Worm (Caenorhabditis elegans) whole organism, L2 larva: ENCODE measurements around the gene R08F11.1.

ENCODE experiments used
- C34F6.9 ChIP-seq: fragments of 150-350 bp; optimal IDR thresholded peaks from 2 replicates; lab custom pipeline; 2014; ENCODE audit warnings: missing biosample characterization, missing genetic modification characterization
- F13H6.1 ChIP-seq: sonication (generic microtip); optimal IDR thresholded peaks from 2 replicates; lab custom pipeline; 2016; ENCODE audit warnings: missing genetic modification characterization, missing compliant biosample characterization
- R02D3.7 ChIP-seq: fragments of 150-350 bp; optimal IDR thresholded peaks from 2 replicates; lab custom pipeline; 2014; ENCODE audit warnings: missing biosample characterization, missing genetic modification characterization
- Y55F3AM.14 ChIP-seq: fragments of 200-800 bp; sonication (Bioruptor generic); optimal IDR thresholded peaks from 2 replicates; lab custom pipeline; 2018; ENCODE audit warnings: mild to moderate bottlenecking, missing genetic modification characterization, missing compliant biosample characterization
- ZK546.5 ChIP-seq: sonication (generic microtip); optimal IDR thresholded peaks from 2 replicates; lab custom pipeline; 2017; ENCODE audit warnings: missing biosample characterization, missing genetic modification characterization
- aly-2 ChIP-seq: fragments of 150-350 bp; optimal IDR thresholded peaks from 2 replicates; lab custom pipeline; 2014; ENCODE audit warnings: missing biosample characterization, missing genetic modification characterization
- ama-1 ChIP-seq: fragments of 150-350 bp; optimal IDR thresholded peaks from 2 replicates; lab custom pipeline; 2018; ENCODE audit warnings: inconsistent platforms
- blmp-1 ChIP-seq: sonication (generic microtip); optimal IDR thresholded peaks from 2 replicates; lab custom pipeline; 2017; ENCODE audit warnings: missing genetic modification characterization, mild to moderate bottlenecking, missing compliant biosample characterization, antibody characterized with exemption, moderate library complexity; ENCODE audit not compliant: insufficient read depth
- ceh-16 ChIP-seq: fragments of 150-350 bp; optimal IDR thresholded peaks from 2 replicates; lab custom pipeline; 2014; ENCODE audit warnings: missing biosample characterization, missing genetic modification characterization
- ceh-82 ChIP-seq: fragments of 150-350 bp; optimal IDR thresholded peaks from 2 replicates; lab custom pipeline; 2014; ENCODE audit warnings: missing biosample characterization, missing genetic modification characterization
- crh-2 ChIP-seq: sonication (generic microtip); optimal IDR thresholded peaks from 2 replicates; lab custom pipeline; 2017; ENCODE audit warnings: missing biosample characterization, missing genetic modification characterization
- dmd-4 ChIP-seq: sonication (generic microtip); optimal IDR thresholded peaks from 2 replicates; lab custom pipeline; 2017; ENCODE audit warnings: missing biosample characterization, missing genetic modification characterization
- egl-27 ChIP-seq: sonication (generic microtip); optimal IDR thresholded peaks from 3 replicates; lab custom pipeline; 2017; ENCODE audit warnings: missing biosample characterization, missing genetic modification reagents, missing genetic modification characterization
- elt-1 ChIP-seq: fragments of 150-350 bp; optimal IDR thresholded peaks from 2 replicates; lab custom pipeline; 2014; ENCODE audit warnings: missing biosample characterization, missing genetic modification characterization
- elt-3 ChIP-seq: sonication (generic microtip); optimal IDR thresholded peaks from 2 replicates; lab custom pipeline; 2017; ENCODE audit warnings: missing biosample characterization, missing genetic modification characterization
- fos-1 ChIP-seq: fragments of 150-350 bp; optimal IDR thresholded peaks from 2 replicates; lab custom pipeline; 2014; ENCODE audit warnings: missing biosample characterization, missing genetic modification characterization
- gmeb-1 ChIP-seq: fragments of 150-350 bp; optimal IDR thresholded peaks from 2 replicates; lab custom pipeline; 2014; ENCODE audit warnings: missing biosample characterization, missing genetic modification characterization
- lin-11 ChIP-seq: fragments of 150-350 bp; sonication (generic microtip); optimal IDR thresholded peaks from 2 replicates; lab custom pipeline; 2014; ENCODE audit warnings: missing biosample characterization, missing genetic modification characterization, inconsistent platforms, mixed read lengths
- lin-13 ChIP-seq: fragments of 150-350 bp; optimal IDR thresholded peaks from 2 replicates; lab custom pipeline; 2014; ENCODE audit warnings: missing biosample characterization, missing genetic modification reagents, missing genetic modification characterization
- lin-39 ChIP-seq: fragments of 150-350 bp; optimal IDR thresholded peaks from 2 replicates; lab custom pipeline; 2014; ENCODE audit warnings: missing biosample characterization, missing genetic modification reagents, missing genetic modification characterization
- lsy-2 ChIP-seq, 2 experiments: fragments of 150-350 bp in 1 of 2; sonication (generic microtip) in 1 of 2; optimal IDR thresholded peaks; 2 replicates each; lab custom pipeline; 2014 to 2017; ENCODE audit warnings: missing biosample characterization in 2 of 2, missing genetic modification characterization in 2 of 2
- mab-5 ChIP-seq: fragments of 150-350 bp; optimal IDR thresholded peaks from 2 replicates; lab custom pipeline; 2014; ENCODE audit warnings: missing biosample characterization, missing genetic modification characterization
- mbf-1 ChIP-seq: sonication (generic microtip); optimal IDR thresholded peaks from 2 replicates; lab custom pipeline; 2017; ENCODE audit warnings: missing biosample characterization, missing genetic modification characterization
- mdl-1 ChIP-seq, 2 experiments: fragments of 150-350 bp in 1 of 2; sonication (generic microtip) in 1 of 2; optimal IDR thresholded peaks; 2 replicates each; lab custom pipeline; 2017; ENCODE audit warnings: missing biosample characterization in 2 of 2, missing genetic modification characterization in 2 of 2
- nhr-10 ChIP-seq: sonication (generic microtip); optimal IDR thresholded peaks from 2 replicates; lab custom pipeline; 2017; ENCODE audit warnings: missing biosample characterization, missing genetic modification characterization
- nhr-11 ChIP-seq: fragments of 150-350 bp; optimal IDR thresholded peaks from 2 replicates; lab custom pipeline; 2014; ENCODE audit warnings: missing biosample characterization, missing genetic modification characterization
- nhr-12 ChIP-seq: fragments of 150-350 bp; optimal IDR thresholded peaks from 2 replicates; lab custom pipeline; 2014; ENCODE audit warnings: missing biosample characterization, missing genetic modification characterization
- nhr-129 ChIP-seq: fragments of 150-350 bp; optimal IDR thresholded peaks from 2 replicates; lab custom pipeline; 2014; ENCODE audit warnings: missing biosample characterization, missing genetic modification characterization
- nhr-21 ChIP-seq: fragments of 150-350 bp; optimal IDR thresholded peaks from 2 replicates; lab custom pipeline; 2014; ENCODE audit warnings: missing biosample characterization, missing genetic modification characterization
- nhr-23 ChIP-seq: fragments of 150-350 bp; optimal IDR thresholded peaks from 2 replicates; lab custom pipeline; 2014; ENCODE audit warnings: missing biosample characterization, missing genetic modification reagents, missing genetic modification characterization
- nhr-237 ChIP-seq: fragments of 150-350 bp; optimal IDR thresholded peaks from 2 replicates; lab custom pipeline; 2014; ENCODE audit warnings: missing biosample characterization, missing genetic modification characterization
- nhr-25 ChIP-seq: fragments of 150-350 bp; sonication (generic microtip); optimal IDR thresholded peaks from 3 replicates; lab custom pipeline; 2014; ENCODE audit warnings: missing biosample characterization, missing genetic modification characterization
- nhr-6 ChIP-seq: fragments of 150-350 bp; optimal IDR thresholded peaks from 2 replicates; lab custom pipeline; 2014; ENCODE audit warnings: missing biosample characterization, missing genetic modification characterization
- nhr-77 ChIP-seq: fragments of 150-350 bp; optimal IDR thresholded peaks from 2 replicates; lab custom pipeline; 2014; ENCODE audit warnings: missing biosample characterization, missing genetic modification characterization
- peb-1 ChIP-seq: fragments of 150-350 bp; optimal IDR thresholded peaks from 2 replicates; lab custom pipeline; 2014; ENCODE audit warnings: missing biosample characterization, missing genetic modification characterization
- sem-4 ChIP-seq: fragments of 150-350 bp; optimal IDR thresholded peaks from 2 replicates; lab custom pipeline; 2014; ENCODE audit warnings: missing biosample characterization, missing genetic modification reagents, missing genetic modification characterization
- skn-1 ChIP-seq: sonication (generic microtip); optimal IDR thresholded peaks from 2 replicates; lab custom pipeline; 2017; ENCODE audit warnings: missing biosample characterization, missing genetic modification characterization
- sma-3 ChIP-seq: sonication (generic microtip); optimal IDR thresholded peaks from 2 replicates; lab custom pipeline; 2016; ENCODE audit warnings: missing genetic modification reagents, missing genetic modification characterization, missing compliant biosample characterization
- sma-9 ChIP-seq, 2 experiments: fragments of 150-350 bp in 1 of 2; sonication (generic microtip) in 1 of 2; optimal IDR thresholded peaks; 2 replicates each; lab custom pipeline; 2014 to 2016; ENCODE audit warnings: missing genetic modification characterization in 2 of 2, mild to moderate bottlenecking in 1 of 2, missing biosample characterization in 1 of 2, missing compliant biosample characterization in 1 of 2, missing genetic modification reagents in 1 of 2, moderate library complexity in 1 of 2
- snpc-4 ChIP-seq: fragments of 150-350 bp; optimal IDR thresholded peaks from 2 replicates; lab custom pipeline; 2014; ENCODE audit warnings: missing biosample characterization, missing genetic modification characterization
- unc-39 ChIP-seq: fragments of 150-350 bp; optimal IDR thresholded peaks from 2 replicates; lab custom pipeline; 2014; ENCODE audit warnings: missing biosample characterization, missing genetic modification characterization
- unc-55 ChIP-seq: fragments of 150-350 bp; sonication (generic microtip); optimal IDR thresholded peaks from 3 replicates; lab custom pipeline; 2014; ENCODE audit warnings: missing biosample characterization, missing genetic modification reagents, missing genetic modification characterization
- unc-62 ChIP-seq: fragments of 150-350 bp; optimal IDR thresholded peaks from 2 replicates; lab custom pipeline; 2014; ENCODE audit warnings: missing biosample characterization, missing genetic modification reagents, missing genetic modification characterization
- zag-1 ChIP-seq: fragments of 150-350 bp; optimal IDR thresholded peaks from 2 replicates; lab custom pipeline; 2014; ENCODE audit warnings: missing biosample characterization, missing genetic modification characterization
- ztf-1 ChIP-seq: fragments of 200-800 bp; sonication (Bioruptor generic); conservative IDR thresholded peaks from 2 replicates; pipeline ENCODE4 v1.3.6; 2022; ENCODE audit warnings: missing genetic modification characterization, missing compliant biosample characterization
- ztf-11 ChIP-seq: sonication (generic microtip); optimal IDR thresholded peaks from 2 replicates; lab custom pipeline; 2017; ENCODE audit warnings: missing biosample characterization, missing genetic modification characterization
- ztf-4 ChIP-seq: fragments of 150-350 bp; optimal IDR thresholded peaks from 2 replicates; lab custom pipeline; 2014; ENCODE audit warnings: missing biosample characterization, missing genetic modification characterization

R08F11.1 gene

ce11 chrV:3759419-3759915 lies 24.6 kb downstream of the R08F11.1 start, which contains the start of gene chk-1:
chk-1 (minus strand) TSS chrV:3759469.
- TF ChIP-seq unc-62 (GFP tag; lab: Kevin White, UChicago) (no peak), nhr-237 (tag; lab: Kevin White, UChicago) (no peak), nhr-129 (peak; percentile 58), nhr-21 (peak; percentile 42), ztf-1 (GFP tag; lab: Robert Waterston, UW) (no peak), mbf-1 (no peak), aly-2 (tag; lab: Kevin White, UChicago) (no peak), unc-39 (no peak), ZK546.5 (tag; lab: Kevin White, UChicago) (no peak), F13H6.1 (tag; lab: Kevin White, UChicago) (peak; percentile 49), C34F6.9 (tag; lab: Kevin White, UChicago) (peak; percentile 81), sem-4 (tag; lab: Kevin White, UChicago) (no peak), nhr-25 (peak; percentile 61), mab-5 (tag; lab: Kevin White, UChicago) (peak; percentile 12), ztf-4 (tag; lab: Kevin White, UChicago) (peak; percentile 6), mdl-1 (tag; optimal IDR thresholded peaks at IDR 0.05; lab: Kevin White, UChicago) (no peak), snpc-4 (tag; lab: Kevin White, UChicago) (peak; percentile 41), fos-1 (peak; percentile 54), elt-1 (no peak), nhr-23 (no peak), crh-2 (tag; lab: Kevin White, UChicago) (peak; percentile 69), egl-27 (tag; lab: Kevin White, UChicago) (no peak), ceh-16 (tag; lab: Kevin White, UChicago) (no peak), dmd-4 (tag; lab: Kevin White, UChicago) (no peak), elt-3 (tag; lab: Kevin White, UChicago) (no peak), sma-9 (GFP tag; optimal IDR thresholded peaks at IDR 0.05; lab: Kevin White, UChicago) (peak; percentile 59), sma-9 (tag; optimal IDR thresholded peaks at IDR 0.05; lab: Kevin White, UChicago) (no peak), unc-55 (GFP tag; lab: Kevin White, UChicago) (peak; percentile 82), gmeb-1 (tag; lab: Kevin White, UChicago) (peak; percentile 92), R02D3.7 (tag; lab: Kevin White, UChicago) (peak; percentile 90), lsy-2 (tag; optimal IDR thresholded peaks at IDR 0.05; lab: Kevin White, UChicago) (peak; percentile 30 to 83), sma-3 (GFP tag; lab: Kevin White, UChicago) (peak; percentile 54), lin-11 (tag; lab: Kevin White, UChicago) (peak; percentile 40)

- no peak for TF ChIP-seq ceh-16 (tag; lab: Kevin White, UChicago)
- peak in 1 of 2 experiments; percentile 43 for TF ChIP-seq lsy-2 (tag; optimal IDR thresholded peaks at IDR 0.05; lab: Kevin White, UChicago)
- TF ChIP-seq ztf-4 (tag; lab: Kevin White, UChicago): no peak
- no peak for TF ChIP-seq elt-1
- no peak for TF ChIP-seq zag-1 (tag; lab: Kevin White, UChicago)
- no peak for TF ChIP-seq ztf-1 (GFP tag; lab: Robert Waterston, UW)
- TF ChIP-seq nhr-6 (tag; lab: Kevin White, UChicago): no peak
- TF ChIP-seq lin-13: no peak
- TF ChIP-seq nhr-21: peak; percentile 18
- no peak for TF ChIP-seq ztf-11
- TF ChIP-seq blmp-1 (tag; lab: Kevin White, UChicago): no peak
- no peak for TF ChIP-seq elt-3 (tag; lab: Kevin White, UChicago)
- no peak for TF ChIP-seq peb-1 (tag; lab: Kevin White, UChicago)
- no peak for TF ChIP-seq skn-1 (tag; lab: Kevin White, UChicago)
- no peak for TF ChIP-seq unc-62 (GFP tag; lab: Kevin White, UChicago)
- TF ChIP-seq dmd-4 (tag; lab: Kevin White, UChicago): no peak
- TF ChIP-seq ama-1 (lab: Kevin White, UChicago): no peak
- TF ChIP-seq nhr-10 (tag; lab: Kevin White, UChicago): no peak
- no peak for TF ChIP-seq ceh-82
- no peak for TF ChIP-seq nhr-11 (tag; lab: Kevin White, UChicago)
- TF ChIP-seq mab-5 (tag; lab: Kevin White, UChicago): no peak
- TF ChIP-seq nhr-77 (tag; lab: Kevin White, UChicago): no peak
- TF ChIP-seq sma-9 (GFP tag; optimal IDR thresholded peaks at IDR 0.05; lab: Kevin White, UChicago): no peak
- no peak for TF ChIP-seq sma-9 (tag; optimal IDR thresholded peaks at IDR 0.05; lab: Kevin White, UChicago)
- TF ChIP-seq lin-39 (tag; lab: Kevin White, UChicago): no peak
- peak; percentile 44 for TF ChIP-seq F13H6.1 (tag; lab: Kevin White, UChicago)
- no peak for TF ChIP-seq lin-11 (tag; lab: Kevin White, UChicago)
- TF ChIP-seq C34F6.9 (tag; lab: Kevin White, UChicago): peak; percentile 46
- no peak for TF ChIP-seq egl-27 (tag; lab: Kevin White, UChicago)
- no peak for TF ChIP-seq snpc-4 (tag; lab: Kevin White, UChicago)
- TF ChIP-seq unc-39: no peak
- TF ChIP-seq sma-3 (GFP tag; lab: Kevin White, UChicago): no peak
- TF ChIP-seq mdl-1 (tag; optimal IDR thresholded peaks at IDR 0.05; lab: Kevin White, UChicago): no peak
- TF ChIP-seq aly-2 (tag; lab: Kevin White, UChicago): no peak
- TF ChIP-seq Y55F3AM.14: no peak
- no peak for TF ChIP-seq sem-4 (tag; lab: Kevin White, UChicago)
- TF ChIP-seq gmeb-1 (tag; lab: Kevin White, UChicago): peak; percentile 41
- peak; percentile 28 for TF ChIP-seq unc-55 (GFP tag; lab: Kevin White, UChicago)
- TF ChIP-seq nhr-129: no peak
- TF ChIP-seq ZK546.5 (tag; lab: Kevin White, UChicago): no peak
- TF ChIP-seq nhr-25: peak; percentile 38
- no peak for TF ChIP-seq mbf-1
- no peak for TF ChIP-seq nhr-12 (tag; lab: Kevin White, UChicago)
- TF ChIP-seq nhr-237 (tag; lab: Kevin White, UChicago): no peak
- no peak for TF ChIP-seq nhr-23
Measured at ce11 chrV:3756887-3757286, 27.1 kb downstream of the R08F11.1 start, which contains the start of gene gid-7. gid-7 (minus strand) TSS chrV:3757074.
